Fruit fly (Drosophila melanogaster) whole organism, embryonic: ENCODE results near the gene CG32647.
A peak's percentile ranks its signal among the peaks of the same experiment; 100 is the strongest.

Source experiments
- CG10274 ChIP-seq: fragments of 200-800 bp; sonication (Bioruptor generic); optimal IDR thresholded peaks from 3 replicates; lab custom pipeline; 2017; ENCODE audit warnings: missing biosample characterization, mild to moderate bottlenecking, missing genetic modification characterization
- CG10654 ChIP-seq: fragments of 200-800 bp; sonication (Bioruptor generic); optimal IDR thresholded peaks from 2 replicates; lab custom pipeline; 2016; ENCODE audit warnings: missing biosample characterization, missing genetic modification characterization
- CG11398 ChIP-seq: fragments of 200-800 bp; sonication (Bioruptor generic); optimal IDR thresholded peaks from 2 replicates; lab custom pipeline; 2016; ENCODE audit warnings: missing biosample characterization, missing genetic modification characterization
- CG11504 ChIP-seq: fragments of 200-800 bp; sonication (Bioruptor generic); optimal IDR thresholded peaks from 3 replicates; lab custom pipeline; 2019; ENCODE audit warnings: missing biosample characterization, mild to moderate bottlenecking, missing genetic modification characterization, moderate library complexity
- CG12071 ChIP-seq: fragments of 200-800 bp; sonication (Bioruptor generic); optimal IDR thresholded peaks from 3 replicates; lab custom pipeline; 2018; ENCODE audit warnings: missing biosample characterization, mild to moderate bottlenecking, missing genetic modification characterization
- CG12659 ChIP-seq: fragments of 200-800 bp; sonication (Bioruptor generic); optimal IDR thresholded peaks from 3 replicates; lab custom pipeline; 2017; ENCODE audit warnings: mild to moderate bottlenecking, missing biosample characterization, missing genetic modification reagents, missing genetic modification characterization
- CG13296 ChIP-seq: fragments of 200-800 bp; sonication (Bioruptor generic); optimal IDR thresholded peaks from 3 replicates; lab custom pipeline; 2018; ENCODE audit warnings: missing biosample characterization, mild to moderate bottlenecking, missing genetic modification characterization
- CG14441 ChIP-seq: fragments of 200-800 bp; sonication (Bioruptor generic); IDR thresholded peaks from 2 replicates; pipeline ENCODE4 v1.3.6; 2022; ENCODE audit warnings: missing biosample characterization, missing genetic modification characterization
- CG15479 ChIP-seq: fragments of 200-800 bp; sonication (Bioruptor generic); optimal IDR thresholded peaks from 3 replicates; lab custom pipeline; 2019; ENCODE audit warnings: missing biosample characterization, mild to moderate bottlenecking, missing genetic modification characterization, moderate library complexity
- CG32772 ChIP-seq: fragments of 200-800 bp; sonication (Bioruptor generic); IDR thresholded peaks from 2 replicates; pipeline ENCODE4 v1.3.6; 2022; ENCODE audit warnings: missing biosample characterization, missing genetic modification characterization
- CG34422 ChIP-seq: fragments of 200-800 bp; sonication (Bioruptor generic); IDR thresholded peaks from 3 replicates; pipeline ENCODE4 v1.3.6; 2022; ENCODE audit warnings: missing biosample characterization, missing genetic modification characterization
- CG3847 ChIP-seq: fragments of 200-800 bp; sonication (Bioruptor generic); IDR thresholded peaks from 2 replicates; pipeline ENCODE4 v1.3.6; 2022; ENCODE audit warnings: missing biosample characterization, missing genetic modification characterization
- CG4617 ChIP-seq: fragments of 200-800 bp; sonication (Bioruptor generic); optimal IDR thresholded peaks from 3 replicates; lab custom pipeline; 2016; ENCODE audit warnings: missing biosample characterization, missing genetic modification characterization, borderline replicate concordance
- CG4707 ChIP-seq: fragments of 200-800 bp; sonication (Bioruptor generic); optimal IDR thresholded peaks from 2 replicates; lab custom pipeline; 2018; ENCODE audit warnings: missing biosample characterization, mild to moderate bottlenecking, missing genetic modification characterization, moderate library complexity
- CG4820 ChIP-seq: fragments of 200-800 bp; sonication (Bioruptor generic); optimal IDR thresholded peaks from 3 replicates; lab custom pipeline; 2016; ENCODE audit warnings: missing biosample characterization, missing genetic modification characterization
- CG5180 ChIP-seq: fragments of 200-800 bp; sonication (Bioruptor generic); optimal IDR thresholded peaks from 3 replicates; lab custom pipeline; 2017; ENCODE audit warnings: missing biosample characterization, missing genetic modification characterization, mild to moderate bottlenecking, moderate library complexity, missing genetic modification reagents
- CG5953 ChIP-seq: fragments of 200-800 bp; sonication (Bioruptor generic); IDR thresholded peaks from 2 replicates; pipeline ENCODE4 v1.3.6; 2022; ENCODE audit warnings: missing biosample characterization, missing genetic modification characterization
- CG7745 ChIP-seq: fragments of 200-800 bp; sonication (Bioruptor generic); optimal IDR thresholded peaks from 2 replicates; lab custom pipeline; 2018; ENCODE audit warnings: missing biosample characterization, mild to moderate bottlenecking, missing genetic modification characterization, moderate library complexity
- CG8290 ChIP-seq, 3 experiments: fragments of 200-800 bp; sonication (Bioruptor generic); optimal IDR thresholded peaks; 2 replicates each; lab custom pipeline; 2016 to 2019; ENCODE audit warnings: missing biosample characterization in 3 of 3, missing genetic modification characterization in 3 of 3, mild to moderate bottlenecking in 2 of 3, moderate library complexity in 1 of 3
- Chrac-16 ChIP-seq: fragments of 200-800 bp; sonication (Bioruptor generic); optimal IDR thresholded peaks from 3 replicates; lab custom pipeline; 2016; ENCODE audit warnings: missing biosample characterization, missing genetic modification characterization
- Doc2 ChIP-seq: fragments of 200-800 bp; sonication (Bioruptor generic); IDR thresholded peaks from 2 replicates; pipeline ENCODE4 v1.3.6; 2022; ENCODE audit warnings: missing biosample characterization, missing genetic modification characterization
- E2f2 ChIP-seq: fragments of 200-800 bp; sonication (Bioruptor generic); IDR thresholded peaks from 2 replicates; pipeline ENCODE4 v1.3.6; 2022; ENCODE audit warnings: missing biosample characterization, missing genetic modification characterization
- Gsc ChIP-seq: fragments of 200-800 bp; sonication (Bioruptor generic); IDR thresholded peaks from 2 replicates; pipeline ENCODE4 v1.3.6; 2022; ENCODE audit warnings: missing biosample characterization, missing genetic modification characterization
- HHEX ChIP-seq: fragments of 200-800 bp; sonication (Bioruptor generic); optimal IDR thresholded peaks from 3 replicates; lab custom pipeline; 2017; ENCODE audit warnings: missing biosample characterization, mild to moderate bottlenecking, missing genetic modification characterization, missing genetic modification reagents
- Hand ChIP-seq: fragments of 200-800 bp; sonication (Bioruptor generic); optimal IDR thresholded peaks from 2 replicates; lab custom pipeline; 2017; ENCODE audit warnings: mild to moderate bottlenecking, missing biosample characterization, missing genetic modification reagents, missing genetic modification characterization
- Hr51 ChIP-seq, 2 experiments: fragments of 200-800 bp; sonication (Bioruptor generic); optimal IDR thresholded peaks; 2 replicates in 1 of 2; 3 replicates in 1 of 2; lab custom pipeline; 2016 to 2018; ENCODE audit warnings: missing biosample characterization in 2 of 2, missing genetic modification characterization in 2 of 2, mild to moderate bottlenecking in 1 of 2, moderate library complexity in 1 of 2
- MBD-R2 ChIP-seq: fragments of 200-800 bp; sonication (Bioruptor generic); IDR thresholded peaks from 2 replicates; pipeline ENCODE4 v1.3.6; 2022; ENCODE audit warnings: missing biosample characterization, missing genetic modification characterization
- NFAT ChIP-seq: fragments of 200-800 bp; sonication (Bioruptor generic); IDR thresholded peaks from 2 replicates; pipeline ENCODE4 v1.3.6; 2022; ENCODE audit warnings: missing biosample characterization, missing genetic modification characterization
- PHDP ChIP-seq: fragments of 200-800 bp; sonication (Bioruptor generic); optimal IDR thresholded peaks from 3 replicates; lab custom pipeline; 2018; ENCODE audit warnings: missing biosample characterization, mild to moderate bottlenecking, missing genetic modification characterization, moderate library complexity
- Usf ChIP-seq: fragments of 200-800 bp; sonication (Bioruptor generic); optimal IDR thresholded peaks from 2 replicates; lab custom pipeline; 2017; ENCODE audit warnings: missing genotype, missing biosample characterization, missing genetic modification characterization
- ab ChIP-seq: fragments of 200-800 bp; sonication (Bioruptor generic); optimal IDR thresholded peaks from 2 replicates; lab custom pipeline; 2016; ENCODE audit warnings: missing biosample characterization, missing genetic modification characterization
- ap ChIP-seq: fragments of 200-800 bp; sonication (Bioruptor generic); IDR thresholded peaks from 2 replicates; pipeline ENCODE4 v1.3.6; 2022; ENCODE audit warnings: missing biosample characterization, missing genetic modification characterization
- ase ChIP-seq: fragments of 200-800 bp; sonication (Bioruptor generic); IDR thresholded peaks from 3 replicates; pipeline ENCODE4 v1.3.6; 2022; ENCODE audit warnings: missing biosample characterization, missing genetic modification characterization
- ash1 ChIP-seq: fragments of 200-800 bp; sonication (Bioruptor generic); optimal IDR thresholded peaks from 2 replicates; lab custom pipeline; 2018; ENCODE audit warnings: missing biosample characterization, mild to moderate bottlenecking, missing genetic modification characterization
- az2 ChIP-seq: fragments of 200-800 bp; sonication (Bioruptor generic); optimal IDR thresholded peaks from 3 replicates; lab custom pipeline; 2016; ENCODE audit warnings: missing biosample characterization, missing genetic modification characterization
- br ChIP-seq: fragments of >200 bp; optimal IDR thresholded peaks from 2 replicates; lab custom pipeline; 2017
- cas ChIP-seq: fragments of 200-800 bp; sonication (Bioruptor generic); IDR thresholded peaks from 2 replicates; pipeline ENCODE4 v1.3.6; 2022; ENCODE audit warnings: missing biosample characterization, missing genetic modification characterization
- en ChIP-seq: fragments of 200-800 bp; sonication (Bioruptor generic); optimal IDR thresholded peaks from 2 replicates; lab custom pipeline; 2016; ENCODE audit warnings: missing biosample characterization, missing genetic modification characterization
- fd102C ChIP-seq: fragments of 200-800 bp; sonication (Bioruptor generic); optimal IDR thresholded peaks from 2 replicates; lab custom pipeline; 2018; ENCODE audit warnings: missing biosample characterization, mild to moderate bottlenecking, missing genetic modification characterization, moderate library complexity
- gsb ChIP-seq: fragments of 200-800 bp; sonication (Bioruptor generic); IDR thresholded peaks from 2 replicates; pipeline ENCODE4 v1.3.6; 2022; ENCODE audit warnings: missing biosample characterization, missing genetic modification characterization
- gt ChIP-seq: fragments of 200-800 bp; sonication (Bioruptor generic); IDR thresholded peaks from 2 replicates; pipeline ENCODE4 v1.3.6; 2022; ENCODE audit warnings: missing biosample characterization, missing genetic modification characterization
- inv ChIP-seq: fragments of 200-800 bp; sonication (Bioruptor generic); IDR thresholded peaks from 2 replicates; pipeline ENCODE4 v1.3.6; 2022; ENCODE audit warnings: missing biosample characterization, missing genetic modification characterization; ENCODE audit not compliant: partially characterized antibody
- nom ChIP-seq: fragments of 200-800 bp; sonication (Bioruptor generic); optimal IDR thresholded peaks from 2 replicates; lab custom pipeline; 2017; ENCODE audit warnings: missing biosample characterization, missing genetic modification characterization, mild to moderate bottlenecking, moderate library complexity, missing genetic modification reagents
- pnt ChIP-seq: fragments of 200-800 bp; sonication (Bioruptor generic); optimal IDR thresholded peaks from 3 replicates; lab custom pipeline; 2016; ENCODE audit warnings: missing biosample characterization, missing genetic modification characterization
- psq ChIP-seq: fragments of 200-800 bp; sonication (Bioruptor generic); optimal IDR thresholded peaks from 2 replicates; lab custom pipeline; 2017; ENCODE audit warnings: missing biosample characterization, missing genetic modification characterization
- pum ChIP-seq: fragments of 200-800 bp; sonication (Bioruptor generic); optimal IDR thresholded peaks from 2 replicates; lab custom pipeline; 2016; ENCODE audit warnings: missing biosample characterization, missing genetic modification characterization
- ranshi ChIP-seq: fragments of 200-800 bp; sonication (Bioruptor generic); IDR thresholded peaks from 2 replicates; pipeline ENCODE4 v1.3.6; 2022; ENCODE audit warnings: missing biosample characterization, missing genetic modification characterization
- ssp ChIP-seq: fragments of 200-800 bp; sonication (Bioruptor generic); IDR thresholded peaks from 2 replicates; pipeline ENCODE4 v1.3.6; 2022; ENCODE audit warnings: missing biosample characterization, missing genetic modification characterization
- ttk ChIP-seq: fragments of 200-800 bp; sonication (Bioruptor generic); IDR thresholded peaks from 2 replicates; pipeline ENCODE4 v2.1.2; 2022; ENCODE audit warnings: missing biosample characterization, missing genetic modification characterization
- tup ChIP-seq: fragments of 200-800 bp; sonication (Bioruptor generic); optimal IDR thresholded peaks from 2 replicates; lab custom pipeline; 2016; ENCODE audit warnings: missing biosample characterization, mild to moderate bottlenecking, missing genetic modification characterization, moderate library complexity
- vfl ChIP-seq: fragments of 200-800 bp; sonication (Bioruptor generic); optimal IDR thresholded peaks from 2 replicates; lab custom pipeline; 2016; ENCODE audit warnings: missing biosample characterization, missing genetic modification characterization
- wor ChIP-seq: fragments of 200-800 bp; sonication (Bioruptor generic); IDR thresholded peaks from 2 replicates; pipeline ENCODE4 v1.3.6; 2022; ENCODE audit warnings: missing biosample characterization, missing genetic modification characterization

CG32647 gene

dm6 chrX:12723332-12723731 is 61.4 kb downstream of the CG32647 start:
- TF ChIP-seq Hr51 (GFP tag; optimal IDR thresholded peaks at IDR 0.05; lab: Kevin White, UChicago) (no peak), CG4707 (no peak), cas (no peak), ab (GFP tag; lab: Kevin White, UChicago) (no peak), ase (GFP tag; lab: Robert Waterston, UW) (no peak), psq (peak; percentile 5), CG4617 (no peak), CG5180 (GFP tag; lab: Kevin White, UChicago) (peak; percentile 59), en (GFP tag; lab: Kevin White, UChicago) (no peak), pum (GFP tag; lab: Kevin White, UChicago) (no peak), Gsc (GFP tag; lab: Robert Waterston, UW) (no peak), ranshi (GFP tag; lab: Robert Waterston, UW) (no peak), HHEX (GFP tag; lab: Kevin White, UChicago) (peak; percentile 10), tup (GFP tag; lab: Kevin White, UChicago) (no peak), CG34422 (GFP tag; lab: Robert Waterston, UW) (no peak), ash1 (no peak), br (no peak), vfl (no peak), CG13296 (GFP tag; lab: Kevin White, UChicago) (peak; percentile 48), gsb (GFP tag; lab: Robert Waterston, UW) (no peak), gt (no peak), CG12659 (GFP tag; lab: Kevin White, UChicago) (peak; percentile 10), wor (no peak), CG8290 (GFP tag; optimal IDR thresholded peaks at IDR 0.05; lab: Kevin White, UChicago) (no peak), CG8290 (tag; optimal IDR thresholded peaks at IDR 0.05; lab: Kevin White, UChicago) (peak in 1 of 2 experiments; percentile 16), CG32772 (GFP tag; lab: Robert Waterston, UW) (peak; percentile 23; the same call in 1 of the 2 replicates), ttk (GFP tag; lab: Robert Waterston, UW) (no peak), CG11504 (no peak), ssp (GFP tag; lab: Robert Waterston, UW) (no peak), fd102C (GFP tag; lab: Kevin White, UChicago) (no peak), inv (no peak), Chrac-16 (GFP tag; lab: Kevin White, UChicago) (no peak), ap (GFP tag; lab: Robert Waterston, UW) (no peak), Hand (GFP tag; lab: Kevin White, UChicago) (no peak), CG11398 (GFP tag; lab: Kevin White, UChicago) (no peak), CG15479 (GFP tag; lab: Kevin White, UChicago) (peak; percentile 26), nom (GFP tag; lab: Kevin White, UChicago) (peak; percentile 6), MBD-R2 (GFP tag; lab: Robert Waterston, UW) (no peak), Usf (GFP tag; lab: Kevin White, UChicago) (no peak), CG10654 (GFP tag; lab: Kevin White, UChicago) (no peak), az2 (GFP tag; lab: Kevin White, UChicago) (no peak), CG10274 (no peak), Doc2 (GFP tag; lab: Robert Waterston, UW) (no peak), CG14441 (GFP tag; lab: Robert Waterston, UW) (no peak), CG7745 (tag; lab: Kevin White, UChicago) (no peak), NFAT (no peak), CG5953 (GFP tag; lab: Robert Waterston, UW) (no peak), CG3847 (GFP tag; lab: Robert Waterston, UW) (no peak), CG12071 (GFP tag; lab: Kevin White, UChicago) (no peak), PHDP (tag; lab: Kevin White, UChicago) (no peak), CG4820 (GFP tag; lab: Kevin White, UChicago) (no peak), E2f2 (GFP tag; lab: Robert Waterston, UW) (no peak), pnt (GFP tag; lab: Kevin White, UChicago) (no peak)
